Worm (Caenorhabditis elegans) whole organism, L3 larva: ENCODE results near the gene pfn-3.
A peak's percentile ranks its signal among the peaks of the same experiment; 100 is the strongest.

Experiments
- R02D3.7 ChIP-seq: fragments of 150-350 bp; optimal IDR thresholded peaks from 2 replicates; lab custom pipeline; 2014; ENCODE audit warnings: missing biosample characterization, missing genetic modification characterization
- ZK546.5 ChIP-seq: sonication (generic microtip); optimal IDR thresholded peaks from 2 replicates; lab custom pipeline; 2017; ENCODE audit warnings: missing biosample characterization, missing genetic modification characterization
- aly-2 ChIP-seq: fragments of 150-350 bp; optimal IDR thresholded peaks from 2 replicates; lab custom pipeline; 2014; ENCODE audit warnings: missing biosample characterization, missing genetic modification characterization
- ama-1 ChIP-seq: fragments of 150-350 bp; optimal IDR thresholded peaks from 2 replicates; lab custom pipeline; 2018
- ceh-16 ChIP-seq: sonication (generic microtip); optimal IDR thresholded peaks from 2 replicates; lab custom pipeline; 2017; ENCODE audit warnings: missing biosample characterization, missing genetic modification characterization
- ceh-28 ChIP-seq: fragments of 150-350 bp; optimal IDR thresholded peaks from 2 replicates; lab custom pipeline; 2014; ENCODE audit warnings: missing biosample characterization, missing genetic modification reagents, missing genetic modification characterization
- ceh-82 ChIP-seq: fragments of 150-350 bp; optimal IDR thresholded peaks from 2 replicates; lab custom pipeline; 2014; ENCODE audit warnings: missing biosample characterization, missing genetic modification characterization
- ceh-9 ChIP-seq: sonication (generic microtip); optimal IDR thresholded peaks from 2 replicates; lab custom pipeline; 2018; ENCODE audit warnings: missing biosample characterization, missing genetic modification characterization
- daf-12 ChIP-seq: fragments of 150-350 bp; optimal IDR thresholded peaks from 2 replicates; lab custom pipeline; 2014; ENCODE audit warnings: missing biosample characterization, missing genetic modification reagents, missing genetic modification characterization
- egl-27 ChIP-seq: sonication (generic microtip); optimal IDR thresholded peaks from 4 replicates; lab custom pipeline; 2017; ENCODE audit warnings: missing biosample characterization, missing genetic modification reagents, missing genetic modification characterization
- egl-5 ChIP-seq: fragments of 150-350 bp; optimal IDR thresholded peaks from 2 replicates; lab custom pipeline; 2017; ENCODE audit warnings: missing biosample characterization, missing genetic modification reagents, missing genetic modification characterization, inconsistent platforms
- elt-1 ChIP-seq: fragments of 150-350 bp; optimal IDR thresholded peaks from 2 replicates; lab custom pipeline; 2014; ENCODE audit warnings: missing biosample characterization, missing genetic modification characterization
- elt-2 ChIP-seq: sonication (generic microtip); optimal IDR thresholded peaks from 2 replicates; lab custom pipeline; 2016; ENCODE audit warnings: missing genetic modification reagents, mild to moderate bottlenecking, missing genetic modification characterization, missing compliant biosample characterization
- elt-3 ChIP-seq, 3 experiments: fragments of 150-350 bp in 1 of 3; sonication (generic microtip) in 2 of 3; optimal IDR thresholded peaks; 2 replicates in 2 of 3; 4 replicates in 1 of 3; lab custom pipeline; 2014 to 2017; ENCODE audit warnings: missing biosample characterization in 3 of 3, missing genetic modification characterization in 3 of 3
- eor-1 ChIP-seq, 2 experiments: fragments of 150-350 bp; optimal IDR thresholded peaks; 2 replicates each; lab custom pipeline; 2014 to 2018; ENCODE audit warnings: missing biosample characterization in 2 of 2, missing genetic modification characterization in 2 of 2
- fkh-10 ChIP-seq: sonication (generic microtip); optimal IDR thresholded peaks from 2 replicates; lab custom pipeline; 2017; ENCODE audit warnings: missing biosample characterization, missing genetic modification reagents, missing genetic modification characterization
- fkh-2 ChIP-seq: fragments of 150-350 bp; optimal IDR thresholded peaks from 2 replicates; lab custom pipeline; 2014; ENCODE audit warnings: missing biosample characterization, missing genetic modification reagents, missing genetic modification characterization
- fos-1 ChIP-seq: fragments of 150-350 bp; optimal IDR thresholded peaks from 2 replicates; lab custom pipeline; 2014; ENCODE audit warnings: missing biosample characterization, missing genetic modification characterization
- hmg-11 ChIP-seq: sonication (generic microtip); optimal IDR thresholded peaks from 2 replicates; lab custom pipeline; 2016; ENCODE audit warnings: missing genetic modification characterization, missing compliant biosample characterization
- jun-1 ChIP-seq: fragments of 150-350 bp; optimal IDR thresholded peaks from 2 replicates; lab custom pipeline; 2014; ENCODE audit warnings: missing biosample characterization, missing genetic modification reagents, missing genetic modification characterization
- lin-15B ChIP-seq: fragments of 150-350 bp; optimal IDR thresholded peaks from 2 replicates; lab custom pipeline; 2014; ENCODE audit warnings: missing biosample characterization, missing genetic modification characterization
- lin-39 ChIP-seq: fragments of 150-350 bp; optimal IDR thresholded peaks from 2 replicates; lab custom pipeline; 2018; ENCODE audit warnings: missing biosample characterization, missing genetic modification reagents, missing genetic modification characterization
- lsy-12 ChIP-seq: sonication (generic microtip); optimal IDR thresholded peaks from 2 replicates; lab custom pipeline; 2016; ENCODE audit warnings: mild to moderate bottlenecking, missing genetic modification characterization, missing compliant biosample characterization
- mdl-1 ChIP-seq: fragments of 150-350 bp; optimal IDR thresholded peaks from 2 replicates; lab custom pipeline; 2014; ENCODE audit warnings: missing biosample characterization, missing genetic modification characterization
- mml-1 ChIP-seq: fragments of 150-350 bp; sonication (generic microtip); optimal IDR thresholded peaks from 3 replicates; lab custom pipeline; 2014; ENCODE audit warnings: missing biosample characterization, missing genetic modification characterization
- nfya-1 ChIP-seq: sonication (generic microtip); optimal IDR thresholded peaks from 2 replicates; lab custom pipeline; 2017; ENCODE audit warnings: missing genetic modification characterization, mild to moderate bottlenecking, missing compliant biosample characterization, antibody characterized with exemption, moderate library complexity; ENCODE audit not compliant: insufficient read depth
- nhr-11 ChIP-seq: fragments of 150-350 bp; optimal IDR thresholded peaks from 2 replicates; lab custom pipeline; 2014; ENCODE audit warnings: missing biosample characterization, missing genetic modification characterization
- nhr-12 ChIP-seq: fragments of 150-350 bp; optimal IDR thresholded peaks from 2 replicates; lab custom pipeline; 2014; ENCODE audit warnings: missing biosample characterization, missing genetic modification characterization
- nhr-23 ChIP-seq: fragments of 150-350 bp; optimal IDR thresholded peaks from 2 replicates; lab custom pipeline; 2014; ENCODE audit warnings: missing biosample characterization, missing genetic modification reagents, missing genetic modification characterization
- nhr-237 ChIP-seq: fragments of 150-350 bp; optimal IDR thresholded peaks from 2 replicates; lab custom pipeline; 2014; ENCODE audit warnings: missing biosample characterization, missing genetic modification characterization
- nhr-25 ChIP-seq: sonication (generic microtip); optimal IDR thresholded peaks from 2 replicates; lab custom pipeline; 2017; ENCODE audit warnings: missing biosample characterization, missing genetic modification characterization
- nhr-28 ChIP-seq: fragments of 150-350 bp; optimal IDR thresholded peaks from 2 replicates; lab custom pipeline; 2014; ENCODE audit warnings: missing biosample characterization, missing genetic modification characterization
- nhr-43 ChIP-seq: sonication (generic microtip); optimal IDR thresholded peaks from 2 replicates; lab custom pipeline; 2016; ENCODE audit warnings: mild to moderate bottlenecking, missing genetic modification characterization, missing compliant biosample characterization; ENCODE audit not compliant: poor library complexity, severe bottlenecking
- nhr-67 ChIP-seq: fragments of 150-350 bp; optimal IDR thresholded peaks from 2 replicates; lab custom pipeline; 2014; ENCODE audit warnings: missing biosample characterization, missing genetic modification characterization
- nhr-76 ChIP-seq: fragments of 150-350 bp; sonication (generic microtip); optimal IDR thresholded peaks from 5 replicates; lab custom pipeline; 2014; ENCODE audit warnings: missing biosample characterization, missing genetic modification characterization
- nhr-77 ChIP-seq: fragments of 150-350 bp; optimal IDR thresholded peaks from 2 replicates; lab custom pipeline; 2014; ENCODE audit warnings: missing biosample characterization, missing genetic modification characterization
- pha-4 ChIP-seq: fragments of 150-350 bp; optimal IDR thresholded peaks from 2 replicates; lab custom pipeline; 2014; ENCODE audit warnings: missing biosample characterization, missing genetic modification reagents, missing genetic modification characterization
- pqm-1 ChIP-seq: fragments of 150-350 bp; optimal IDR thresholded peaks from 2 replicates; lab custom pipeline; 2017; ENCODE audit warnings: missing biosample characterization, missing genetic modification characterization, inconsistent platforms
- sea-2 ChIP-seq: fragments of 150-350 bp; sonication (generic microtip); optimal IDR thresholded peaks from 4 replicates; lab custom pipeline; 2014; ENCODE audit warnings: missing biosample characterization, missing genetic modification reagents, missing genetic modification characterization
- skn-1 ChIP-seq: fragments of 150-350 bp; optimal IDR thresholded peaks from 2 replicates; lab custom pipeline; 2014; ENCODE audit warnings: missing biosample characterization, missing genetic modification characterization
- snpc-4 ChIP-seq: fragments of 150-350 bp; optimal IDR thresholded peaks from 2 replicates; lab custom pipeline; 2014; ENCODE audit warnings: missing biosample characterization, missing genetic modification characterization
- tbx-2 ChIP-seq: sonication (generic microtip); optimal IDR thresholded peaks from 2 replicates; lab custom pipeline; 2016; ENCODE audit warnings: mild to moderate bottlenecking, missing genetic modification characterization, missing compliant biosample characterization
- unc-39 ChIP-seq: sonication (generic microtip); optimal IDR thresholded peaks from 4 replicates; lab custom pipeline; 2017; ENCODE audit warnings: missing biosample characterization, missing genetic modification characterization
- unc-62 ChIP-seq: fragments of 150-350 bp; sonication (generic microtip); optimal IDR thresholded peaks from 4 replicates; lab custom pipeline; 2014; ENCODE audit warnings: missing biosample characterization, missing genetic modification reagents, missing genetic modification characterization
- zag-1 ChIP-seq: fragments of 150-350 bp; optimal IDR thresholded peaks from 2 replicates; lab custom pipeline; 2014; ENCODE audit warnings: missing biosample characterization, missing genetic modification characterization
- ztf-11 ChIP-seq: fragments of 150-350 bp; optimal IDR thresholded peaks from 2 replicates; lab custom pipeline; 2014; ENCODE audit warnings: missing biosample characterization, missing genetic modification characterization
- ztf-4 ChIP-seq: fragments of 150-350 bp; optimal IDR thresholded peaks from 2 replicates; lab custom pipeline; 2014; ENCODE audit warnings: missing biosample characterization, missing genetic modification characterization

Gene pfn-3

ce11 chrX:1093154-1093553 lies 12.7 kb upstream of the pfn-3 start:
- TF ChIP-seq daf-12 (tag; lab: Kevin White, UChicago) (no peak), egl-5 (peak; percentile 98), tbx-2 (tag; lab: Kevin White, UChicago) (peak; percentile 72), sea-2 (GFP tag; lab: Kevin White, UChicago) (no peak), ztf-4 (tag; lab: Kevin White, UChicago) (peak; percentile 67), eor-1 (tag; optimal IDR thresholded peaks at IDR 0.05; lab: Kevin White, UChicago) (no peak), nhr-12 (tag; lab: Kevin White, UChicago) (no peak), ztf-11 (tag; lab: Kevin White, UChicago) (no peak), nfya-1 (tag; lab: Kevin White, UChicago) (peak; percentile 96), elt-3 (tag; optimal IDR thresholded peaks at IDR 0.05; lab: Kevin White, UChicago) (peak in 1 of 3 experiments; percentile 30), egl-27 (tag; lab: Kevin White, UChicago) (peak; percentile 89), nhr-28 (tag; lab: Kevin White, UChicago) (no peak), fos-1 (tag; lab: Kevin White, UChicago) (peak; percentile 65), nhr-77 (tag; lab: Kevin White, UChicago) (peak; percentile 23), nhr-25 (tag; lab: Kevin White, UChicago) (peak; percentile 93), nhr-11 (tag; lab: Kevin White, UChicago) (peak; percentile 80), elt-2 (tag; lab: Kevin White, UChicago) (peak; percentile 80), pha-4 (tag; lab: Kevin White, UChicago) (peak; percentile 99), skn-1 (tag; lab: Kevin White, UChicago) (peak; percentile 32), aly-2 (no peak), elt-1 (peak; percentile 81), ceh-16 (no peak), lin-15B (tag; lab: Kevin White, UChicago) (peak; percentile 65), hmg-11 (tag; lab: Kevin White, UChicago) (peak; percentile 99), nhr-76 (tag; lab: Kevin White, UChicago) (no peak), snpc-4 (tag; lab: Kevin White, UChicago) (peak; percentile 84), R02D3.7 (tag; lab: Kevin White, UChicago) (peak; percentile 58), lsy-12 (tag; lab: Kevin White, UChicago) (peak; percentile 34), pqm-1 (peak; percentile 90), mdl-1 (tag; lab: Kevin White, UChicago) (peak; percentile 93), ZK546.5 (tag; lab: Kevin White, UChicago) (no peak), ceh-28 (peak; percentile 83), lin-39 (tag; lab: Kevin White, UChicago) (peak; percentile 89), fkh-2 (tag; lab: Kevin White, UChicago) (peak; percentile 90), ama-1 (lab: Kevin White, UChicago) (peak; percentile 72), ceh-82 (tag; lab: Kevin White, UChicago) (peak; percentile 77), unc-39 (tag; lab: Kevin White, UChicago) (no peak), ceh-9 (tag; lab: Kevin White, UChicago) (no peak), nhr-237 (tag; lab: Kevin White, UChicago) (no peak), nhr-23 (tag; lab: Kevin White, UChicago) (peak; percentile 83), zag-1 (tag; lab: Kevin White, UChicago) (peak; percentile 21), mml-1 (tag; lab: Kevin White, UChicago) (no peak), jun-1 (tag; lab: Kevin White, UChicago) (peak; percentile 92), unc-62 (GFP tag; lab: Kevin White, UChicago) (peak; percentile 99), fkh-10 (peak; percentile 79), nhr-67 (tag; lab: Kevin White, UChicago) (no peak), nhr-43 (peak; percentile 88)
- TF ChIP-seq, all 47 proteins: peak for 32
